Worm (Caenorhabditis elegans) whole organism, L1 larva: ENCODE measurements around the gene Y55B1AR.4.

Source experiments
- F16B12.6 ChIP-seq: fragments of 150-350 bp; optimal IDR thresholded peaks from 2 replicates; lab custom pipeline; 2014; ENCODE audit warnings: missing biosample characterization, missing genetic modification characterization
- aha-1 ChIP-seq: fragments of 150-350 bp; optimal IDR thresholded peaks from 2 replicates; lab custom pipeline; 2014; ENCODE audit warnings: missing biosample characterization, missing genetic modification characterization
- aly-2 ChIP-seq: fragments of 150-350 bp; optimal IDR thresholded peaks from 2 replicates; lab custom pipeline; 2014; ENCODE audit warnings: missing biosample characterization, missing genetic modification characterization
- ama-1 ChIP-seq: fragments of 150-350 bp; optimal IDR thresholded peaks from 2 replicates; lab custom pipeline; 2014
- blmp-1 ChIP-seq: fragments of 150-350 bp; optimal IDR thresholded peaks from 2 replicates; lab custom pipeline; 2014; ENCODE audit warnings: missing biosample characterization, missing genetic modification characterization
- ceh-63 ChIP-seq: fragments of 200-800 bp; sonication (Bioruptor generic); optimal IDR thresholded peaks from 2 replicates; lab custom pipeline; 2018; ENCODE audit warnings: mild to moderate bottlenecking, missing genetic modification characterization, missing compliant biosample characterization
- ceh-88 ChIP-seq: fragments of 200-800 bp; sonication (Bioruptor generic); IDR thresholded peaks from 2 replicates; pipeline ENCODE4 v1.3.6; 2022; ENCODE audit warnings: missing genetic modification characterization, missing compliant biosample characterization
- dpl-1 ChIP-seq, 3 experiments: fragments of 150-350 bp in 2 of 3; sonication (generic microtip) in 1 of 3; optimal IDR thresholded peaks; 2 replicates each; lab custom pipeline; 2014 to 2017; ENCODE audit warnings: missing biosample characterization in 3 of 3, missing genetic modification characterization in 3 of 3, missing genetic modification reagents in 3 of 3
- dsc-1 ChIP-seq: sonication (generic microtip); optimal IDR thresholded peaks from 2 replicates; lab custom pipeline; 2016; ENCODE audit warnings: mild to moderate bottlenecking, missing genetic modification characterization, missing compliant biosample characterization
- efl-1 ChIP-seq, 4 experiments: fragments of 150-350 bp; optimal IDR thresholded peaks in 3 of 4; peaks in 1 of 4; 1 replicate in 1 of 4; 2 replicates in 3 of 4; lab custom pipeline; 2014; ENCODE audit warnings: missing biosample characterization in 2 of 4, missing genetic modification characterization in 2 of 4, missing genetic modification reagents in 2 of 4
- egl-13 ChIP-seq: sonication (generic microtip); optimal IDR thresholded peaks from 2 replicates; lab custom pipeline; 2016; ENCODE audit warnings: missing genotype, missing genetic modification reagents, missing genetic modification characterization, missing compliant biosample characterization
- egl-27 ChIP-seq, 2 experiments: fragments of 150-350 bp in 1 of 2; sonication (generic microtip); optimal IDR thresholded peaks; 3 replicates each; lab custom pipeline; 2017 to 2018; ENCODE audit warnings: missing biosample characterization in 2 of 2, missing genetic modification characterization in 2 of 2, missing genetic modification reagents in 2 of 2
- elt-2 ChIP-seq: sonication (generic microtip); optimal IDR thresholded peaks from 2 replicates; lab custom pipeline; 2016; ENCODE audit warnings: missing genetic modification characterization, mild to moderate bottlenecking, inconsistent platforms, missing compliant biosample characterization, missing genetic modification reagents
- ets-5 ChIP-seq: fragments of 200-800 bp; sonication (Bioruptor generic); IDR thresholded peaks from 2 replicates; pipeline ENCODE4 v1.3.6; 2022; ENCODE audit warnings: missing genetic modification characterization, missing compliant biosample characterization
- fkh-10 ChIP-seq: sonication (generic microtip); optimal IDR thresholded peaks from 2 replicates; lab custom pipeline; 2017; ENCODE audit warnings: missing biosample characterization, missing genetic modification reagents, missing genetic modification characterization
- fkh-4 ChIP-seq: sonication (generic microtip); optimal IDR thresholded peaks from 2 replicates; lab custom pipeline; 2016; ENCODE audit warnings: missing compliant biosample characterization, missing genetic modification characterization, borderline replicate concordance
- fkh-8 ChIP-seq: sonication (generic microtip); optimal IDR thresholded peaks from 2 replicates; lab custom pipeline; 2016; ENCODE audit warnings: mild to moderate bottlenecking, missing genetic modification characterization, missing compliant biosample characterization
- fos-1 ChIP-seq: fragments of 150-350 bp; optimal IDR thresholded peaks from 2 replicates; lab custom pipeline; 2014; ENCODE audit warnings: missing biosample characterization, missing genetic modification characterization
- grh-1 ChIP-seq: fragments of 200-800 bp; sonication (Bioruptor generic); IDR thresholded peaks from 2 replicates; pipeline ENCODE4 v1.3.6; 2022; ENCODE audit warnings: missing genetic modification reagents, missing genetic modification characterization, missing compliant biosample characterization
- hlh-4 ChIP-seq: sonication (generic microtip); optimal IDR thresholded peaks from 2 replicates; lab custom pipeline; 2016; ENCODE audit warnings: mild to moderate bottlenecking, missing genetic modification characterization, missing compliant biosample characterization
- irx-1 ChIP-seq: sonication (generic microtip); optimal IDR thresholded peaks from 2 replicates; lab custom pipeline; 2016; ENCODE audit warnings: missing genetic modification characterization, missing compliant biosample characterization
- isw-1 ChIP-seq: fragments of 200-800 bp; sonication (Bioruptor generic); IDR thresholded peaks from 2 replicates; pipeline ENCODE4 v1.3.6; 2022; ENCODE audit warnings: missing genetic modification characterization, missing compliant biosample characterization
- lin-13 ChIP-seq: fragments of 150-350 bp; optimal IDR thresholded peaks from 2 replicates; lab custom pipeline; 2014; ENCODE audit warnings: missing biosample characterization, missing genetic modification reagents, missing genetic modification characterization
- lin-14 ChIP-seq: fragments of 200-800 bp; sonication (Bioruptor generic); optimal IDR thresholded peaks from 2 replicates; lab custom pipeline; 2018; ENCODE audit warnings: mild to moderate bottlenecking, missing genetic modification characterization, moderate library complexity, missing compliant biosample characterization
- lin-15B ChIP-seq: fragments of 150-350 bp; sonication (generic microtip); optimal IDR thresholded peaks from 3 replicates; lab custom pipeline; 2014; ENCODE audit warnings: missing biosample characterization, missing genetic modification characterization
- mdl-1 ChIP-seq, 2 experiments: fragments of 150-350 bp; optimal IDR thresholded peaks; 2 replicates each; lab custom pipeline; 2014 to 2017; ENCODE audit warnings: missing biosample characterization in 2 of 2, missing genetic modification characterization in 2 of 2, inconsistent platforms in 1 of 2
- mep-1 ChIP-seq: fragments of 150-350 bp; optimal IDR thresholded peaks from 2 replicates; lab custom pipeline; 2014; ENCODE audit warnings: missing biosample characterization, missing genetic modification characterization
- nhr-12 ChIP-seq: sonication (generic microtip); optimal IDR thresholded peaks from 2 replicates; lab custom pipeline; 2017; ENCODE audit warnings: missing biosample characterization, missing genetic modification characterization
- nhr-19 ChIP-seq: fragments of 200-800 bp; sonication (Bioruptor generic); conservative IDR thresholded peaks from 2 replicates; pipeline ENCODE4 v1.3.6; 2022; ENCODE audit warnings: missing genetic modification characterization, missing compliant biosample characterization
- nhr-237 ChIP-seq: fragments of 150-350 bp; optimal IDR thresholded peaks from 2 replicates; lab custom pipeline; 2014; ENCODE audit warnings: missing biosample characterization, missing genetic modification characterization
- nhr-47 ChIP-seq: sonication (generic microtip); optimal IDR thresholded peaks from 2 replicates; lab custom pipeline; 2016; ENCODE audit warnings: mild to moderate bottlenecking, missing genetic modification characterization, moderate library complexity, missing compliant biosample characterization
- nhr-71 ChIP-seq: sonication (generic microtip); optimal IDR thresholded peaks from 2 replicates; lab custom pipeline; 2016; ENCODE audit warnings: mild to moderate bottlenecking, missing genetic modification characterization, moderate library complexity, missing compliant biosample characterization
- nhr-77 ChIP-seq: fragments of 150-350 bp; optimal IDR thresholded peaks from 2 replicates; lab custom pipeline; 2014; ENCODE audit warnings: missing biosample characterization, missing genetic modification characterization
- nhr-90 ChIP-seq: sonication (generic microtip); optimal IDR thresholded peaks from 2 replicates; lab custom pipeline; 2016; ENCODE audit warnings: mild to moderate bottlenecking, missing genetic modification characterization, missing compliant biosample characterization; ENCODE audit not compliant: poor library complexity
- rnt-1 ChIP-seq: sonication (generic microtip); optimal IDR thresholded peaks from 2 replicates; lab custom pipeline; 2016; ENCODE audit warnings: mild to moderate bottlenecking, missing genetic modification characterization, moderate library complexity, missing compliant biosample characterization
- snu-23 ChIP-seq: sonication (generic microtip); optimal IDR thresholded peaks from 2 replicates; lab custom pipeline; 2016; ENCODE audit warnings: missing genetic modification characterization, missing compliant biosample characterization
- sox-4 ChIP-seq: sonication (generic microtip); optimal IDR thresholded peaks from 2 replicates; lab custom pipeline; 2016; ENCODE audit warnings: missing genetic modification characterization, missing compliant biosample characterization
- sptf-1 ChIP-seq: fragments of 150-350 bp; optimal IDR thresholded peaks from 2 replicates; lab custom pipeline; 2014; ENCODE audit warnings: missing biosample characterization, missing genetic modification characterization
- tbx-2 ChIP-seq: sonication (generic microtip); optimal IDR thresholded peaks from 2 replicates; lab custom pipeline; 2016; ENCODE audit warnings: missing genetic modification characterization, missing compliant biosample characterization
- tlp-1 ChIP-seq: fragments of 150-350 bp; optimal IDR thresholded peaks from 2 replicates; lab custom pipeline; 2014; ENCODE audit warnings: missing biosample characterization, missing genetic modification characterization
- unc-30 ChIP-seq: sonication (generic microtip); optimal IDR thresholded peaks from 2 replicates; lab custom pipeline; 2017; ENCODE audit warnings: missing biosample characterization, missing genetic modification characterization
- unc-86 ChIP-seq: sonication (generic microtip); optimal IDR thresholded peaks from 2 replicates; lab custom pipeline; 2016; ENCODE audit warnings: missing genetic modification characterization, missing compliant biosample characterization
- xbp-1 ChIP-seq: sonication (generic microtip); optimal IDR thresholded peaks from 2 replicates; lab custom pipeline; 2016; ENCODE audit warnings: missing genetic modification characterization, missing compliant biosample characterization
- ztf-4 ChIP-seq: fragments of 150-350 bp; optimal IDR thresholded peaks from 2 replicates; lab custom pipeline; 2014; ENCODE audit warnings: missing biosample characterization, missing genetic modification characterization

Gene Y55B1AR.4

ce11 chrIII:640198-640803 lies 35.0 kb upstream of the Y55B1AR.4 start, which contains the start of the genes tag-266 and tag-267 (continued):
- TF ChIP-seq mep-1 (tag; lab: Kevin White, UChicago) (peak; percentile 77), ama-1 (no peak), egl-27 (tag; optimal IDR thresholded peaks at IDR 0.05; lab: Kevin White, UChicago) (no peak), ceh-88 (GFP tag; lab: Robert Waterston, UW) (peak; percentile 83; the same call in 1 of the 2 replicates), aha-1 (tag; lab: Kevin White, UChicago) (no peak), isw-1 (peak; percentile 82), dsc-1 (tag; lab: Kevin White, UChicago) (peak; percentile 49), ceh-63 (GFP tag; lab: Kevin White, UChicago) (peak; percentile 40), lin-13 (GFP tag; lab: Kevin White, UChicago) (peak; percentile 19), unc-30 (tag; lab: Kevin White, UChicago) (no peak), blmp-1 (tag; lab: Kevin White, UChicago) (peak; percentile 18), unc-86 (peak; percentile 47), xbp-1 (peak; percentile 70), rnt-1 (peak; percentile 76), nhr-77 (tag; lab: Kevin White, UChicago) (peak; percentile 59), nhr-47 (tag; lab: Kevin White, UChicago) (peak; percentile 88), efl-1 (optimal IDR thresholded peaks at IDR 0.05; lab: Kevin White, UChicago) (peak; percentile 59 to 62), efl-1 (GFP tag; optimal IDR thresholded peaks at IDR 0.05 in 1 of 2; lab: Kevin White, UChicago) (peak; percentile 64 to 91), fkh-8 (peak; percentile 90), tlp-1 (no peak), tbx-2 (tag; lab: Kevin White, UChicago) (peak; percentile 77), fkh-4 (tag; lab: Kevin White, UChicago) (peak; percentile 41), nhr-19 (GFP tag; lab: Robert Waterston, UW) (peak; percentile 58), lin-14 (GFP tag; lab: Kevin White, UChicago) (peak; percentile 91), mdl-1 (tag; optimal IDR thresholded peaks at IDR 0.05; lab: Kevin White, UChicago) (no peak), irx-1 (tag; lab: Kevin White, UChicago) (peak; percentile 77), nhr-12 (tag; lab: Kevin White, UChicago) (no peak), egl-13 (peak; percentile 67), nhr-90 (peak; percentile 88), dpl-1 (GFP tag; optimal IDR thresholded peaks at IDR 0.05; lab: Kevin White, UChicago) (peak; percentile 28 to 66 (median 54)), aly-2 (tag; lab: Kevin White, UChicago) (peak; percentile 49), nhr-237 (peak; percentile 69), grh-1 (GFP tag; lab: Robert Waterston, UW) (no peak)

- TF ChIP-seq sox-4 (tag; lab: Kevin White, UChicago) = no peak
- no peak for TF ChIP-seq nhr-71 (tag; lab: Kevin White, UChicago)
- TF ChIP-seq fos-1 = no peak
- no peak for TF ChIP-seq ztf-4 (tag; lab: Kevin White, UChicago)
- TF ChIP-seq nhr-90 = no peak
- no peak for TF ChIP-seq lin-13 (GFP tag; lab: Kevin White, UChicago)
- TF ChIP-seq grh-1 (GFP tag; lab: Robert Waterston, UW) = no peak
Observed at ce11 chrIII:638319-638718, 33.0 kb upstream of the Y55B1AR.4 start, which contains the start of gene sbds-1. Gene sbds-1 (minus strand): TSS chrIII:638419.

ce11 chrIII:636067-636466 lies 30.8 kb upstream of the Y55B1AR.4 start, which contains the start of gene T19C3.7:
Gene T19C3.7 (minus strand): TSS chrIII:636167.
- TF ChIP-seq ceh-88 (GFP tag; lab: Robert Waterston, UW) = no peak
- TF ChIP-seq snu-23 (GFP tag; lab: Kevin White, UChicago) = no peak
- TF ChIP-seq lin-15B (tag; lab: Kevin White, UChicago) = no peak
- no peak for TF ChIP-seq ceh-63 (GFP tag; lab: Kevin White, UChicago)
- no peak for TF ChIP-seq fkh-10 (GFP tag; lab: Kevin White, UChicago)
- no peak for TF ChIP-seq ets-5 (GFP tag; lab: Robert Waterston, UW)
- no peak for TF ChIP-seq F16B12.6 (tag; lab: Kevin White, UChicago)
- no peak for TF ChIP-seq elt-2 (tag; lab: Kevin White, UChicago)
- no peak for TF ChIP-seq dsc-1 (tag; lab: Kevin White, UChicago)
- TF ChIP-seq hlh-4 (tag; lab: Kevin White, UChicago) = no peak
- TF ChIP-seq efl-1 (optimal IDR thresholded peaks at IDR 0.05; lab: Kevin White, UChicago) = no peak
- TF ChIP-seq efl-1 (GFP tag; optimal IDR thresholded peaks at IDR 0.05 in 1 of 2; lab: Kevin White, UChicago) = no peak
- TF ChIP-seq lin-14 (GFP tag; lab: Kevin White, UChicago) = no peak
- no peak for TF ChIP-seq xbp-1
- no peak for TF ChIP-seq sptf-1 (tag; lab: Kevin White, UChicago)
